Worm (Caenorhabditis elegans) whole organism, L3 larva: ENCODE data around the gene gst-13.

Source experiments
- R02D3.7 ChIP-seq: fragments of 150-350 bp; optimal IDR thresholded peaks from 2 replicates; lab custom pipeline; 2014; ENCODE audit warnings: missing biosample characterization, missing genetic modification characterization
- aly-2 ChIP-seq: fragments of 150-350 bp; optimal IDR thresholded peaks from 2 replicates; lab custom pipeline; 2014; ENCODE audit warnings: missing biosample characterization, missing genetic modification characterization
- ama-1 ChIP-seq: fragments of 150-350 bp; optimal IDR thresholded peaks from 2 replicates; lab custom pipeline; 2018
- ceh-9 ChIP-seq: sonication (generic microtip); optimal IDR thresholded peaks from 2 replicates; lab custom pipeline; 2018; ENCODE audit warnings: missing biosample characterization, missing genetic modification characterization
- egl-27 ChIP-seq: sonication (generic microtip); optimal IDR thresholded peaks from 4 replicates; lab custom pipeline; 2017; ENCODE audit warnings: missing biosample characterization, missing genetic modification reagents, missing genetic modification characterization
- egl-5 ChIP-seq: fragments of 150-350 bp; optimal IDR thresholded peaks from 2 replicates; lab custom pipeline; 2017; ENCODE audit warnings: missing biosample characterization, missing genetic modification reagents, missing genetic modification characterization, inconsistent platforms
- elt-1 ChIP-seq: fragments of 150-350 bp; optimal IDR thresholded peaks from 2 replicates; lab custom pipeline; 2014; ENCODE audit warnings: missing biosample characterization, missing genetic modification characterization
- elt-3 ChIP-seq, 3 experiments: fragments of 150-350 bp in 1 of 3; sonication (generic microtip) in 2 of 3; optimal IDR thresholded peaks; 2 replicates in 2 of 3; 4 replicates in 1 of 3; lab custom pipeline; 2014 to 2017; ENCODE audit warnings: missing biosample characterization in 3 of 3, missing genetic modification characterization in 3 of 3
- eor-1 ChIP-seq, 2 experiments: fragments of 150-350 bp; optimal IDR thresholded peaks; 2 replicates each; lab custom pipeline; 2014 to 2018; ENCODE audit warnings: missing biosample characterization in 2 of 2, missing genetic modification characterization in 2 of 2
- fkh-10 ChIP-seq: sonication (generic microtip); optimal IDR thresholded peaks from 2 replicates; lab custom pipeline; 2017; ENCODE audit warnings: missing biosample characterization, missing genetic modification reagents, missing genetic modification characterization
- fos-1 ChIP-seq: fragments of 150-350 bp; optimal IDR thresholded peaks from 2 replicates; lab custom pipeline; 2014; ENCODE audit warnings: missing biosample characterization, missing genetic modification characterization
- hmg-11 ChIP-seq: sonication (generic microtip); optimal IDR thresholded peaks from 2 replicates; lab custom pipeline; 2016; ENCODE audit warnings: missing genetic modification characterization, missing compliant biosample characterization
- jun-1 ChIP-seq: fragments of 150-350 bp; optimal IDR thresholded peaks from 2 replicates; lab custom pipeline; 2014; ENCODE audit warnings: missing biosample characterization, missing genetic modification reagents, missing genetic modification characterization
- lin-15B ChIP-seq: fragments of 150-350 bp; optimal IDR thresholded peaks from 2 replicates; lab custom pipeline; 2014; ENCODE audit warnings: missing biosample characterization, missing genetic modification characterization
- lin-39 ChIP-seq: fragments of 150-350 bp; optimal IDR thresholded peaks from 2 replicates; lab custom pipeline; 2018; ENCODE audit warnings: missing biosample characterization, missing genetic modification reagents, missing genetic modification characterization
- lsy-12 ChIP-seq: sonication (generic microtip); optimal IDR thresholded peaks from 2 replicates; lab custom pipeline; 2016; ENCODE audit warnings: mild to moderate bottlenecking, missing genetic modification characterization, missing compliant biosample characterization
- mdl-1 ChIP-seq: fragments of 150-350 bp; optimal IDR thresholded peaks from 2 replicates; lab custom pipeline; 2014; ENCODE audit warnings: missing biosample characterization, missing genetic modification characterization
- nfya-1 ChIP-seq: sonication (generic microtip); optimal IDR thresholded peaks from 2 replicates; lab custom pipeline; 2017; ENCODE audit warnings: missing genetic modification characterization, mild to moderate bottlenecking, missing compliant biosample characterization, antibody characterized with exemption, moderate library complexity; ENCODE audit not compliant: insufficient read depth
- nhr-23 ChIP-seq: fragments of 150-350 bp; optimal IDR thresholded peaks from 2 replicates; lab custom pipeline; 2014; ENCODE audit warnings: missing biosample characterization, missing genetic modification reagents, missing genetic modification characterization
- nhr-25 ChIP-seq: sonication (generic microtip); optimal IDR thresholded peaks from 2 replicates; lab custom pipeline; 2017; ENCODE audit warnings: missing biosample characterization, missing genetic modification characterization
- nhr-67 ChIP-seq: fragments of 150-350 bp; optimal IDR thresholded peaks from 2 replicates; lab custom pipeline; 2014; ENCODE audit warnings: missing biosample characterization, missing genetic modification characterization
- nhr-76 ChIP-seq: fragments of 150-350 bp; sonication (generic microtip); optimal IDR thresholded peaks from 5 replicates; lab custom pipeline; 2014; ENCODE audit warnings: missing biosample characterization, missing genetic modification characterization
- pha-4 ChIP-seq: fragments of 150-350 bp; optimal IDR thresholded peaks from 2 replicates; lab custom pipeline; 2014; ENCODE audit warnings: missing biosample characterization, missing genetic modification reagents, missing genetic modification characterization
- pqm-1 ChIP-seq: fragments of 150-350 bp; optimal IDR thresholded peaks from 2 replicates; lab custom pipeline; 2017; ENCODE audit warnings: missing biosample characterization, missing genetic modification characterization, inconsistent platforms
- sea-2 ChIP-seq: fragments of 150-350 bp; sonication (generic microtip); optimal IDR thresholded peaks from 4 replicates; lab custom pipeline; 2014; ENCODE audit warnings: missing biosample characterization, missing genetic modification reagents, missing genetic modification characterization
- skn-1 ChIP-seq: fragments of 150-350 bp; optimal IDR thresholded peaks from 2 replicates; lab custom pipeline; 2014; ENCODE audit warnings: missing biosample characterization, missing genetic modification characterization
- snpc-4 ChIP-seq: fragments of 150-350 bp; optimal IDR thresholded peaks from 2 replicates; lab custom pipeline; 2014; ENCODE audit warnings: missing biosample characterization, missing genetic modification characterization
- unc-62 ChIP-seq: fragments of 150-350 bp; sonication (generic microtip); optimal IDR thresholded peaks from 4 replicates; lab custom pipeline; 2014; ENCODE audit warnings: missing biosample characterization, missing genetic modification reagents, missing genetic modification characterization
- zag-1 ChIP-seq: fragments of 150-350 bp; optimal IDR thresholded peaks from 2 replicates; lab custom pipeline; 2014; ENCODE audit warnings: missing biosample characterization, missing genetic modification characterization
- ztf-11 ChIP-seq: fragments of 150-350 bp; optimal IDR thresholded peaks from 2 replicates; lab custom pipeline; 2014; ENCODE audit warnings: missing biosample characterization, missing genetic modification characterization
- ztf-4 ChIP-seq: fragments of 150-350 bp; optimal IDR thresholded peaks from 2 replicates; lab custom pipeline; 2014; ENCODE audit warnings: missing biosample characterization, missing genetic modification characterization

Gene gst-13

DNA sequence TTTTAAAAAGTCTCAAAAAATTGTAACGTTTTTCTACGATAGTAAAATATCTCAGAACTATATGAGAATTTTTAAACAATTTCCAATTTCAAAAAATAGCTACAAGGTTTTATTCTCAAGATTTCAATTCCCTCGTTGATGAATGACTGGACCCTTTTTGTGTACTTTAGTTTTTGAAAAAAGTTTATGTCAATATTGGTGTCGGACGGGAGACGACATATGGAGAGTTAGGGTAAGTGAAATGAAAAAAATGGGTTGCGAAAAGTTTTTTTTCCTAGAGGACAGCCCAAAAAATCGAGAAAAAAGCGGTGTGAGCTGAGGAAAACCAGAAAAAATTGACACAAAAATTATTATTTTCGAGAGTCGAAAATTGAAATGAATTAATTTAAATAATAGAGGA lies 49.6 kb downstream of the gst-13 start:
- TF ChIP-seq pha-4 (tag; lab: Kevin White, UChicago) (peak; percentile 93), ama-1 (lab: Kevin White, UChicago) (peak; percentile 41), nhr-67 (tag; lab: Kevin White, UChicago) (no peak)

ce11 chrII:9281595-9281994 lies 50.3 kb downstream of the gst-13 start:
- no peak for TF ChIP-seq mdl-1 (tag; lab: Kevin White, UChicago)
- no peak for TF ChIP-seq zag-1 (tag; lab: Kevin White, UChicago)
- no peak for TF ChIP-seq ceh-9 (tag; lab: Kevin White, UChicago)
- TF ChIP-seq elt-3 (tag; optimal IDR thresholded peaks at IDR 0.05; lab: Kevin White, UChicago) = no peak
- no peak for TF ChIP-seq R02D3.7
- TF ChIP-seq jun-1 (tag; lab: Kevin White, UChicago) = no peak
- no peak for TF ChIP-seq fos-1 (tag; lab: Kevin White, UChicago)
- TF ChIP-seq eor-1 (tag; optimal IDR thresholded peaks at IDR 0.05; lab: Kevin White, UChicago) = no peak
- no peak for TF ChIP-seq sea-2 (GFP tag; lab: Kevin White, UChicago)
- no peak for TF ChIP-seq skn-1 (tag; lab: Kevin White, UChicago)
- TF ChIP-seq ztf-11 (tag; lab: Kevin White, UChicago) = no peak
- no peak for TF ChIP-seq nhr-23
- no peak for TF ChIP-seq nhr-25 (tag; lab: Kevin White, UChicago)
- no peak for TF ChIP-seq snpc-4 (tag; lab: Kevin White, UChicago)
- TF ChIP-seq lin-15B = peak; percentile 6
- no peak for TF ChIP-seq fkh-10 (GFP tag; lab: Kevin White, UChicago)
- TF ChIP-seq ama-1 (lab: Kevin White, UChicago) = peak; percentile 40
- no peak for TF ChIP-seq lsy-12
- peak; percentile 56 for TF ChIP-seq nfya-1 (tag; lab: Kevin White, UChicago)
- no peak for TF ChIP-seq egl-27 (tag; lab: Kevin White, UChicago)
- TF ChIP-seq nhr-76 (tag; lab: Kevin White, UChicago) = no peak
- TF ChIP-seq lin-39 (tag; lab: Kevin White, UChicago) = peak; percentile 55
- TF ChIP-seq unc-62 (GFP tag; lab: Kevin White, UChicago) = no peak
- TF ChIP-seq hmg-11 = peak; percentile 57
- TF ChIP-seq elt-1 (tag; lab: Kevin White, UChicago) = no peak
- no peak for TF ChIP-seq pqm-1
- no peak for TF ChIP-seq aly-2 (tag; lab: Kevin White, UChicago)
- TF ChIP-seq egl-5 = peak; percentile 69
- TF ChIP-seq ztf-4 (tag; lab: Kevin White, UChicago) = no peak
